Worm (Caenorhabditis elegans) whole organism, mixed stage, embryonic: ENCODE results near the gene pgph-1.

Experiments
- blmp-1 ChIP-seq: fragments of 150-350 bp; optimal IDR thresholded peaks from 2 replicates; lab custom pipeline; 2014; ENCODE audit warnings: missing biosample characterization, missing genetic modification characterization
- ceh-43 ChIP-seq: fragments of 200-800 bp; sonication (Bioruptor generic); optimal IDR thresholded peaks from 2 replicates; lab custom pipeline; 2018; ENCODE audit warnings: mild to moderate bottlenecking, missing genetic modification characterization, moderate library complexity, missing compliant biosample characterization
- drap-1 ChIP-seq: fragments of 200-800 bp; sonication (Bioruptor generic); optimal IDR thresholded peaks from 3 replicates; lab custom pipeline; 2018; ENCODE audit warnings: mild to moderate bottlenecking, missing genetic modification characterization, missing compliant biosample characterization
- mep-1 ChIP-seq: fragments of 150-350 bp; optimal IDR thresholded peaks from 2 replicates; lab custom pipeline; 2017; ENCODE audit warnings: missing biosample characterization, missing genetic modification reagents, missing genetic modification characterization, inconsistent platforms
- snpc-4 ChIP-seq: fragments of 150-350 bp; optimal IDR thresholded peaks from 2 replicates; lab custom pipeline; 2014; ENCODE audit warnings: missing biosample characterization, missing genetic modification characterization
- unc-120 ChIP-seq: sonication (generic microtip); optimal IDR thresholded peaks from 2 replicates; lab custom pipeline; 2017; ENCODE audit warnings: missing genetic modification characterization, missing compliant biosample characterization; ENCODE audit not compliant: poor library complexity, severe bottlenecking

- TF ChIP-seq mep-1 (tag; lab: Kevin White, UChicago) (no peak), drap-1 (no peak), snpc-4 (tag; lab: Kevin White, UChicago) (no peak), unc-120 (no peak), blmp-1 (tag; lab: Kevin White, UChicago) (no peak), ceh-43 (GFP tag; lab: Kevin White, UChicago) (no peak)
Observed at ce11 chrV:5713510-5713909, 39.8 kb downstream of the pgph-1 start.
